Worm (Caenorhabditis elegans) whole organism, dauer: ENCODE results near the gene cest-24.

Experiments used
- unc-62 ChIP-seq: sonication (generic microtip); optimal IDR thresholded peaks from 2 replicates; lab custom pipeline; 2017; ENCODE audit warnings: missing biosample characterization, missing genetic modification reagents, missing genetic modification characterization

The cest-24 gene

ce11 chrV:6357236-6357635 is 40.5 kb downstream of the cest-24 start:
- no peak for TF ChIP-seq unc-62 (GFP tag; lab: Kevin White, UChicago)

- TF ChIP-seq unc-62 (GFP tag; lab: Kevin White, UChicago), result no peak
These were observed 42.0 kb downstream of the cest-24 start for ce11 chrV:6358709-6359108.

ce11 chrV:6359522-6359921 is 42.8 kb downstream of the cest-24 start:
- no peak for TF ChIP-seq unc-62 (GFP tag; lab: Kevin White, UChicago)

- no peak for TF ChIP-seq unc-62 (GFP tag; lab: Kevin White, UChicago)
These were observed 45.0 kb downstream of the cest-24 start for ce11 chrV:6361688-6362087.

ce11 chrV:6364806-6365205 is 48.1 kb downstream of the cest-24 start:
- TF ChIP-seq unc-62 (GFP tag; lab: Kevin White, UChicago), result no peak

ce11 chrV:6365597-6365996 is 48.9 kb downstream of the cest-24 start, which contains the start of gene cest-33:
TSS of gene cest-33 (minus strand) at chrV:6365671.
- no peak for TF ChIP-seq unc-62 (GFP tag; lab: Kevin White, UChicago)

ce11 chrV:6368494-6368893 is 51.8 kb downstream of the cest-24 start:
- TF ChIP-seq unc-62 (GFP tag; lab: Kevin White, UChicago), result no peak

ce11 chrV:6374844-6375243 is 58.1 kb downstream of the cest-24 start, which contains the start of gene F13H6.5:
TSS of gene F13H6.5 (minus strand) at chrV:6374944.
- TF ChIP-seq unc-62 (GFP tag; lab: Kevin White, UChicago), result no peak
